Worm (Caenorhabditis elegans) whole organism, midembryonic: ENCODE results near the gene C01C4.2.

Experiments used
- T22C8.4 ChIP-seq: fragments of 200-800 bp; sonication (Bioruptor generic); IDR thresholded peaks from 2 replicates; pipeline ENCODE4 v1.3.6; 2022; ENCODE audit warnings: missing genetic modification characterization, missing compliant biosample characterization
- cog-1 ChIP-seq: sonication (generic microtip); optimal IDR thresholded peaks from 2 replicates; lab custom pipeline; 2016; ENCODE audit warnings: missing genetic modification characterization, missing compliant biosample characterization
- flt-1 ChIP-seq: fragments of 200-800 bp; sonication (Bioruptor generic); IDR thresholded peaks from 2 replicates; pipeline ENCODE4 v1.3.6; 2022; ENCODE audit warnings: missing genetic modification characterization, missing compliant biosample characterization
- klf-2 ChIP-seq: fragments of 200-800 bp; sonication (Bioruptor generic); conservative IDR thresholded peaks from 2 replicates; pipeline ENCODE4 v1.3.6; 2022; ENCODE audit warnings: missing genetic modification reagents, missing genetic modification characterization, missing compliant biosample characterization
- med-1 ChIP-seq: sonication (generic microtip); optimal IDR thresholded peaks from 2 replicates; lab custom pipeline; 2017; ENCODE audit warnings: missing genetic modification characterization, mild to moderate bottlenecking, missing compliant biosample characterization, antibody characterized with exemption, missing genetic modification reagents; ENCODE audit not compliant: insufficient read depth
- ref-1 ChIP-seq: fragments of 200-800 bp; sonication (Bioruptor generic); conservative IDR thresholded peaks from 2 replicates; pipeline ENCODE4 v1.3.6; 2022; ENCODE audit warnings: missing genetic modification reagents, missing genetic modification characterization, missing compliant biosample characterization
- tab-1 ChIP-seq: fragments of 200-800 bp; sonication (Bioruptor generic); IDR thresholded peaks from 2 replicates; pipeline ENCODE4 v1.3.6; 2022; ENCODE audit warnings: missing genetic modification characterization, missing compliant biosample characterization
- ztf-23 ChIP-seq: fragments of 200-800 bp; sonication (Bioruptor generic); IDR thresholded peaks from 2 replicates; pipeline ENCODE4 v1.3.6; 2022; ENCODE audit warnings: missing genetic modification reagents, missing genetic modification characterization, missing compliant biosample characterization
- ztf-29 ChIP-seq: fragments of 200-800 bp; sonication (Bioruptor generic); IDR thresholded peaks from 2 replicates; pipeline ENCODE4 v1.3.6; 2022; ENCODE audit warnings: missing genetic modification reagents, missing genetic modification characterization, missing compliant biosample characterization

The C01C4.2 gene

DNA sequence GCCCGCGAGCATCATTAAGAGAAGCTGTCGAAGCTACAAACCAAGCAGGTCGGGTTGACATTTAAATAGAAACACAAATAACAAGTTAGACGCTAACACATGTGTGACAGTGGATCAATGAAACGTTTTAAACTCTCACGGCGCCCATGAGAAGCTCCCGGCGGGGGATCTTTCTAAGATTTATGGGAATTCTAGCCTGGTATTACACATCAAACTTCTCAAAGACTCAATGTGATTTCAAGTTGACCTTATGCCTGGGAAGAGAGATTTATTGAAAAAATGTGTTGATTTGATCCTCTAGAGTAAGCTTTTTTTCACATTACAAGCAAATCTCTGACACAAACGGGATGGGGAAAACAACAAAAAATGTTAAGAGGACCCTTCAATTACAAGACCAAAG is 5.2 kb upstream of the C01C4.2 start:
- TF ChIP-seq klf-2 = no peak
- TF ChIP-seq med-1 (GFP tag; lab: Kevin White, UChicago) = no peak
- TF ChIP-seq flt-1 (GFP tag; lab: Robert Waterston, UW) = no peak
- no peak for TF ChIP-seq T22C8.4 (GFP tag; lab: Robert Waterston, UW)

- TF ChIP-seq ref-1 (GFP tag; lab: Robert Waterston, UW) (no peak), tab-1 (GFP tag; lab: Robert Waterston, UW) (no peak), cog-1 (tag; lab: Kevin White, UChicago) (no peak), ztf-29 (no peak), ztf-23 (no peak), klf-2 (no peak), med-1 (GFP tag; lab: Kevin White, UChicago) (no peak), T22C8.4 (GFP tag; lab: Robert Waterston, UW) (no peak), flt-1 (GFP tag; lab: Robert Waterston, UW) (no peak)
These were observed 3.3 kb upstream of the C01C4.2 start for ce11 chrX:3711581-3712101.

- TF ChIP-seq klf-2 = no peak
- no peak for TF ChIP-seq T22C8.4 (GFP tag; lab: Robert Waterston, UW)
- no peak for TF ChIP-seq ztf-23
- TF ChIP-seq med-1 (GFP tag; lab: Kevin White, UChicago) = no peak
- TF ChIP-seq flt-1 (GFP tag; lab: Robert Waterston, UW) = no peak
- no peak for TF ChIP-seq ztf-29
- no peak for TF ChIP-seq ref-1 (GFP tag; lab: Robert Waterston, UW)
- TF ChIP-seq cog-1 (tag; lab: Kevin White, UChicago) = no peak
- no peak for TF ChIP-seq tab-1 (GFP tag; lab: Robert Waterston, UW)
These were observed 938 bp downstream of the C01C4.2 start for ce11 chrX:3715835-3716234.

- TF ChIP-seq med-1 (GFP tag; lab: Kevin White, UChicago) (no peak), ref-1 (GFP tag; lab: Robert Waterston, UW) (no peak), ztf-23 (no peak), tab-1 (GFP tag; lab: Robert Waterston, UW) (no peak), flt-1 (GFP tag; lab: Robert Waterston, UW) (no peak), ztf-29 (no peak), klf-2 (no peak), T22C8.4 (GFP tag; lab: Robert Waterston, UW) (no peak), cog-1 (tag; lab: Kevin White, UChicago) (no peak)
These were observed 10.5 kb downstream of the C01C4.2 start for ce11 chrX:3725437-3725836.

- no peak for TF ChIP-seq tab-1 (GFP tag; lab: Robert Waterston, UW)
- TF ChIP-seq flt-1 (GFP tag; lab: Robert Waterston, UW) = no peak
- TF ChIP-seq klf-2 = no peak
- no peak for TF ChIP-seq T22C8.4 (GFP tag; lab: Robert Waterston, UW)
- TF ChIP-seq med-1 (GFP tag; lab: Kevin White, UChicago) = no peak
- TF ChIP-seq ztf-23 = no peak
- no peak for TF ChIP-seq cog-1 (tag; lab: Kevin White, UChicago)
- no peak for TF ChIP-seq ref-1 (GFP tag; lab: Robert Waterston, UW)
- no peak for TF ChIP-seq ztf-29
These were observed 12.4 kb downstream of the C01C4.2 start, which contains the start of gene nlp-1 for ce11 chrX:3727274-3727673. TSS of gene nlp-1 (plus strand) at chrX:3727574.

- TF ChIP-seq klf-2 (no peak), ztf-23 (no peak), cog-1 (tag; lab: Kevin White, UChicago) (no peak), flt-1 (GFP tag; lab: Robert Waterston, UW) (no peak), ref-1 (GFP tag; lab: Robert Waterston, UW) (no peak), ztf-29 (no peak), med-1 (GFP tag; lab: Kevin White, UChicago) (no peak), T22C8.4 (GFP tag; lab: Robert Waterston, UW) (no peak), tab-1 (GFP tag; lab: Robert Waterston, UW) (no peak)
These were observed 14.1 kb downstream of the C01C4.2 start, which contains the start of gene aex-4 for ce11 chrX:3728970-3729369. TSS of gene aex-4 (plus strand) at chrX:3729281.

DNA sequence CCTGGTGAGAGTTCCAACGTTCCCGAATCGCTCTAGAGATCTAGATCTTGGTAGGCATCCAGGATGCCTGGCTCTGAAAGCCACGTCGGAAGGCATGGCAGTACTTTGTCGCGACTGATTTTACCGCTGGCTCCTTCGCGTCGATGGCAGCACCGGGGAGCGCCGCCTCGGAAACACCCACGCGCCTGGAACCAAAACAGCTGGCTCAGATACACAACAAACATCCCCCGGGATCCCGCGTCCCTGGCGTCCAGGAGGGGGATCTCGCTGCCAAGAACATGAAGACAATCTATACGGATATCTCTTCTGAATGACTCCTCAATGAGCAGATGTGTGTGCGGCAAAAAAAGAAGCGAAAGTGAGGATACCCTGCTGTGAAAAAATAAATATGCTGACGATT is 18.4 kb downstream of the C01C4.2 start:
- TF ChIP-seq T22C8.4 (GFP tag; lab: Robert Waterston, UW) = no peak
- TF ChIP-seq klf-2 = no peak
- no peak for TF ChIP-seq ztf-23
- TF ChIP-seq cog-1 (tag; lab: Kevin White, UChicago) = no peak
- no peak for TF ChIP-seq flt-1 (GFP tag; lab: Robert Waterston, UW)
- no peak for TF ChIP-seq med-1 (GFP tag; lab: Kevin White, UChicago)
- no peak for TF ChIP-seq tab-1 (GFP tag; lab: Robert Waterston, UW)
- TF ChIP-seq ref-1 (GFP tag; lab: Robert Waterston, UW) = no peak
- no peak for TF ChIP-seq ztf-29

- TF ChIP-seq ztf-23 = no peak
- no peak for TF ChIP-seq klf-2
- no peak for TF ChIP-seq tab-1 (GFP tag; lab: Robert Waterston, UW)
- no peak for TF ChIP-seq ref-1 (GFP tag; lab: Robert Waterston, UW)
- TF ChIP-seq med-1 (GFP tag; lab: Kevin White, UChicago) = no peak
- no peak for TF ChIP-seq T22C8.4 (GFP tag; lab: Robert Waterston, UW)
- TF ChIP-seq ztf-29 = no peak
- no peak for TF ChIP-seq flt-1 (GFP tag; lab: Robert Waterston, UW)
These were observed 18.8 kb downstream of the C01C4.2 start, which contains the start of gene tag-18 for ce11 chrX:3733732-3734131. TSS of gene tag-18 (minus strand) at chrX:3734036.

ce11 chrX:3738617-3739016 is 23.7 kb downstream of the C01C4.2 start:
- no peak for TF ChIP-seq ref-1 (GFP tag; lab: Robert Waterston, UW)
- no peak for TF ChIP-seq ztf-29
- TF ChIP-seq flt-1 (GFP tag; lab: Robert Waterston, UW) = no peak
- no peak for TF ChIP-seq klf-2
- no peak for TF ChIP-seq ztf-23
- TF ChIP-seq cog-1 (tag; lab: Kevin White, UChicago) = no peak
- TF ChIP-seq tab-1 (GFP tag; lab: Robert Waterston, UW) = no peak
- no peak for TF ChIP-seq med-1 (GFP tag; lab: Kevin White, UChicago)

ce11 chrX:3742223-3742622 is 27.3 kb downstream of the C01C4.2 start, which contains the start of gene fkh-2:
TSS of gene fkh-2 (minus strand) at chrX:3742323.
- TF ChIP-seq cog-1 (tag; lab: Kevin White, UChicago) (no peak), ztf-23 (no peak)
